Fruit fly (Drosophila melanogaster): ENCODE results near the gene smp-30.

The smp-30 gene

DNA sequence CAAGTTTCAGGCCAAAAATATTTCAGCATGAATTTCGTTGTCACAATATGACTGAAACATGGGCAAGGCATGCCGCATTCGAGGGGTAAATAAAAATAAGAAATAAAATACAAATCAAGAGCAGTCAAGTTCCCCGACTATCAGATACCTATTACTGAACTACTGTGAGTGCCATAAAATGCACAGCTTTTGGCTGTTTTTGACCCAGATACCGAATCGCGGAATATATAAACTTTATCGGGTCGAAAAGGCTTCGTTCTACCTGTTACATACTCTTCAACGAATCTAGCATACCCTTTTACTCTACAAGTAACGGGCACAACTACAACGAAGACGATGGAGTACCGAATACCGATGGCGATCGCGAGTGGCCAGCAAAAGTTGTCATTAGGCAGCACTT lies 44.2 kb downstream of the smp-30 start (continued):
- TF ChIP-seq CG4424 (GFP tag; optimal IDR thresholded peaks at IDR 0.05) (peak; percentile 18), Fer1 (GFP tag; optimal IDR thresholded peaks at IDR 0.05) (peak; percentile 24), unc-4 (GFP tag; IDR thresholded peaks at IDR 0.05; ENCODE audit: partially characterized antibody) (peak; percentile 45; the same call in 1 of the 2 replicates), Adf1 (GFP tag; IDR thresholded peaks at IDR 0.05) (no peak), dmrt99B (tag; optimal IDR thresholded peaks at IDR 0.05) (peak; percentile 74), NC2β (GFP tag; optimal IDR thresholded peaks at IDR 0.05) (no peak), repo (GFP tag; optimal IDR thresholded peaks at IDR 0.05) (peak; percentile 56), dysf (GFP tag; IDR thresholded peaks at IDR 0.05) (peak; percentile 81), CG4328 (GFP tag; optimal IDR thresholded peaks at IDR 0.05) (no peak), CG12942 (GFP tag; optimal IDR thresholded peaks at IDR 0.05) (no peak), Bgb (GFP tag; IDR thresholded peaks at IDR 0.05; ENCODE audit: partially characterized antibody) (peak; percentile 69), Dref (GFP tag; IDR thresholded peaks at IDR 0.05) (no peak), fd64A (GFP tag; optimal IDR thresholded peaks at IDR 0.05) (no peak), Scr (GFP tag; IDR thresholded peaks at IDR 0.05; ENCODE audit: partially characterized antibody) (peak; percentile 57), aop (GFP tag; IDR thresholded peaks at IDR 0.05) (peak; percentile 46; the same call in 1 of the 2 replicates), Oaz (GFP tag; IDR thresholded peaks at IDR 0.05) (peak; percentile 53), lola (GFP tag; optimal IDR thresholded peaks at IDR 0.05) (no peak), Ptx1 (GFP tag; IDR thresholded peaks at IDR 0.05) (peak; percentile 80), CG15269 (tag; optimal IDR thresholded peaks at IDR 0.05) (peak; percentile 65), exex (tag; optimal IDR thresholded peaks at IDR 0.05) (no peak), dm (GFP tag; optimal IDR thresholded peaks at IDR 0.05) (no peak), CG12299 (tag; optimal IDR thresholded peaks at IDR 0.05) (peak; percentile 45), CG10274 (GFP tag; optimal IDR thresholded peaks at IDR 0.05) (no peak), pros (GFP tag; optimal IDR thresholded peaks at IDR 0.05) (no peak), fu2 (GFP tag; optimal IDR thresholded peaks at IDR 0.05) (peak; percentile 48), CG14965 (GFP tag; optimal IDR thresholded peaks at IDR 0.05; ENCODE audit: borderline replicate concordance) (no peak), ewg (GFP tag; optimal IDR thresholded peaks at IDR 0.05) (no peak), CG2116 (GFP tag; optimal IDR thresholded peaks at IDR 0.05) (no peak), CG7372 (GFP tag; IDR thresholded peaks at IDR 0.05) (peak; percentile 56), CG42726 (GFP tag; IDR thresholded peaks at IDR 0.05; ENCODE audit: partially characterized antibody) (peak; percentile 45; the same call in 1 of the 2 replicates), CG12219 (GFP tag; optimal IDR thresholded peaks at IDR 0.05) (peak; percentile 25), lilli (GFP tag; optimal IDR thresholded peaks at IDR 0.05) (peak; percentile 70), gce (GFP tag; IDR thresholded peaks at IDR 0.05) (peak; percentile 59; the same call in 1 of the 3 replicates), H2.0 (GFP tag; IDR thresholded peaks at IDR 0.05) (peak; percentile 68; the same call in 1 of the 2 replicates), CG3407 (GFP tag; optimal IDR thresholded peaks at IDR 0.05) (no peak), CG30431 (GFP tag; optimal IDR thresholded peaks at IDR 0.05) (peak; percentile 23), CG11456 (GFP tag; IDR thresholded peaks at IDR 0.05) (peak; percentile 81), Poxn (GFP tag; IDR thresholded peaks at IDR 0.05) (no peak), CG17361 (GFP tag; IDR thresholded peaks at IDR 0.05) (peak; percentile 43; the same call in 1 of the 3 replicates), Ets65A (GFP tag) (peak; percentile 30), zen2 (GFP tag; IDR thresholded peaks at IDR 0.05; ENCODE audit: partially characterized antibody) (no peak), dpn (GFP tag; optimal IDR thresholded peaks at IDR 0.05) (peak; percentile 45 to 75), CG6765 (GFP tag; optimal IDR thresholded peaks at IDR 0.05) (no peak), CG11695 (GFP tag; IDR thresholded peaks at IDR 0.05) (peak; percentile 67), ttk (GFP tag; IDR thresholded peaks at IDR 0.05) (peak; percentile 77), Side (GFP tag; optimal IDR thresholded peaks at IDR 0.05) (no peak), ro (GFP tag; IDR thresholded peaks at IDR 0.05) (no peak), CG16863 (GFP tag; optimal IDR thresholded peaks at IDR 0.05) (peak; percentile 26), CG3065 (GFP tag; optimal IDR thresholded peaks at IDR 0.05) (no peak), insv (GFP tag; optimal IDR thresholded peaks at IDR 0.05) (no peak), tgo (GFP tag; IDR thresholded peaks at IDR 0.05) (peak; percentile 46; the same call in 2 of the 3 replicates)

Measured in whole organism, embryonic.